Fruit fly (Drosophila melanogaster) whole organism, embryonic: ENCODE results near the gene PIG-B.

Experiments
- CG15601 ChIP-seq: fragments of 200-800 bp; sonication (Bioruptor generic); optimal IDR thresholded peaks from 3 replicates; lab custom pipeline; 2019; ENCODE audit warnings: missing biosample characterization, mild to moderate bottlenecking, missing genetic modification characterization, moderate library complexity
- CG17385 ChIP-seq: fragments of 200-800 bp; sonication (Bioruptor generic); optimal IDR thresholded peaks from 3 replicates; lab custom pipeline; 2018; ENCODE audit warnings: missing biosample characterization, mild to moderate bottlenecking, missing genetic modification characterization
- CG18476 ChIP-seq: fragments of 200-800 bp; sonication (Bioruptor generic); optimal IDR thresholded peaks from 2 replicates; lab custom pipeline; 2016; ENCODE audit warnings: missing biosample characterization, mild to moderate bottlenecking, missing genetic modification characterization
- CG6254 ChIP-seq: fragments of 200-800 bp; sonication (Bioruptor generic); optimal IDR thresholded peaks from 3 replicates; lab custom pipeline; 2017; ENCODE audit warnings: mild to moderate bottlenecking, missing biosample characterization, missing genetic modification reagents, missing genetic modification characterization
- CG7271 ChIP-seq: fragments of 200-800 bp; sonication (Bioruptor generic); optimal IDR thresholded peaks from 2 replicates; lab custom pipeline; 2018; ENCODE audit warnings: missing biosample characterization, mild to moderate bottlenecking, missing genetic modification characterization, moderate library complexity
- h ChIP-seq: fragments of >200 bp; optimal IDR thresholded peaks from 2 replicates; lab custom pipeline; 2017

DNA sequence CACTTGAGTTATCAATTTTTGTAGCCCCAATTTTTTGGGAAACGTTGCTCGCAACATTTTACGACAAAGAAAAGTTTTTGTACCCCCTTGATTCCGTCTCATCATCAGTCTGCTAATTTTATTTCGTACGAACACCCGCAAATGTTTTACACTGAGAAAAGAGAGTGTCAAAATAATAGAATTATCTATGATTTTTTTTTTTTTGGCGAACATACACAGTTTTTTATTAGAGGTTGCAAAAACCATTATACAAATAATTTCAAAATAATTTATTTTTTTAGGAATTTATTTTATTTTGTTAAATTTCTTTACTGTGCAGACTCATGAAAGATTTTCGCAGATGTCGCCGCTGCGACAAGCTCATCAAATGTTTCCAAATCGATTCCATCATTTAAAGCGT is 12.6 kb upstream of the PIG-B start:
- TF ChIP-seq CG18476 (no peak), h (lab: Kevin White, UChicago) (no peak), CG17385 (peak; percentile 2), CG6254 (GFP tag; lab: Kevin White, UChicago) (no peak), CG7271 (no peak), CG15601 (tag; lab: Kevin White, UChicago) (no peak)
